Worm (Caenorhabditis elegans): ENCODE data around the gene vha-13.
"Not testable (repeated sequence)": the region's sequence is repeated elsewhere in the genome, so short reads cannot be mapped to it uniquely, and the experiment has no call there.

DNA sequence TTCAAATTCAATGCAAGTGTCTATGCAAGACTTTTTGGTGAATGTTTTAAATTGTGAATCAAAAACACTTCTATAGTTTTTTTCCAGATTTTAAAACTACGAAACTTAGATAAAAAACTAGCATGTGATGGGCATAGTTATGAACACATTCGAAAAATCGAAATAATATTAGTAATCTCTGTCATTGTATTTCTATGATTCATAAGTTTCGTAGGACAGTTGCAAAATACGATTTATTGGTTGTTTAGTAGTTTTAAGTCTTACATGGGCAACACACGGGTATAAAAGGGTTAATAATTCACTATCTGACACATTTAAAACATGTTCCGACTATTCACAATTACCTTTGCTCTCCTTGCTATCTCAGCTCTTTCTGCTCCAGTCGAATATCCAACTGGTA lies 43.3 kb upstream of the vha-13 start, which contains the start of gene spig-5:
- TF ChIP-seq elt-4 (tag; optimal IDR thresholded peaks at IDR 0.05); ets-4 (tag; optimal IDR thresholded peaks at IDR 0.05); nhr-11 (tag; optimal IDR thresholded peaks at IDR 0.05); ama-1 (optimal IDR thresholded peaks at IDR 0.05); nfya-1 (tag; optimal IDR thresholded peaks at IDR 0.05); ceh-9 (tag; optimal IDR thresholded peaks at IDR 0.05); ceh-34 (tag; optimal IDR thresholded peaks at IDR 0.05); fkh-10 (GFP tag; optimal IDR thresholded peaks at IDR 0.05); zip-5 (tag; optimal IDR thresholded peaks at IDR 0.05); eyg-1 (tag; optimal IDR thresholded peaks at IDR 0.05); unc-55 (GFP tag; optimal IDR thresholded peaks at IDR 0.05); pag-3 (tag; optimal IDR thresholded peaks at IDR 0.05; ENCODE audit: borderline replicate concordance): not testable (repeated sequence)
